Worm (Caenorhabditis elegans) whole organism, young adult: ENCODE results near the gene F22B7.9.

Experiments used
- B0035.1 ChIP-seq: sonication (generic microtip); optimal IDR thresholded peaks from 2 replicates; lab custom pipeline; 2016; ENCODE audit warnings: missing genetic modification characterization, mild to moderate bottlenecking, missing compliant biosample characterization, missing genotype, missing genetic modification reagents
- D2030.7 ChIP-seq: fragments of 200-800 bp; sonication (Bioruptor generic); IDR thresholded peaks from 2 replicates; pipeline ENCODE4 v1.3.6; 2022; ENCODE audit warnings: missing genetic modification reagents, missing genetic modification characterization, missing compliant biosample characterization
- F10E7.11 ChIP-seq: sonication (generic microtip); optimal IDR thresholded peaks from 2 replicates; lab custom pipeline; 2017; ENCODE audit warnings: mild to moderate bottlenecking, missing genetic modification characterization, moderate library complexity, missing compliant biosample characterization
- F22D6.2 ChIP-seq: sonication (generic microtip); optimal IDR thresholded peaks from 2 replicates; lab custom pipeline; 2016; ENCODE audit warnings: mild to moderate bottlenecking, missing genetic modification characterization, missing compliant biosample characterization
- F37B4.10 ChIP-seq: fragments of 200-800 bp; sonication (Bioruptor generic); IDR thresholded peaks from 2 replicates; pipeline ENCODE4 v1.3.6; 2022; ENCODE audit warnings: missing genetic modification characterization, missing compliant biosample characterization
- F39B2.1 ChIP-seq: fragments of 200-800 bp; sonication (Bioruptor generic); IDR thresholded peaks from 2 replicates; pipeline ENCODE4 v1.3.6; 2022; ENCODE audit warnings: missing genetic modification reagents, missing genetic modification characterization, missing compliant biosample characterization
- F55B11.4 ChIP-seq: sonication (generic microtip); optimal IDR thresholded peaks from 2 replicates; lab custom pipeline; 2016; ENCODE audit warnings: missing compliant biosample characterization, missing genetic modification characterization, borderline replicate concordance; ENCODE audit not compliant: insufficient read depth
- F57C9.4 ChIP-seq: sonication (generic microtip); optimal IDR thresholded peaks from 2 replicates; lab custom pipeline; 2017; ENCODE audit warnings: mild to moderate bottlenecking, missing genetic modification characterization, missing compliant biosample characterization
- K11D2.4 ChIP-seq: fragments of 200-800 bp; sonication (Bioruptor generic); IDR thresholded peaks from 2 replicates; pipeline ENCODE4 v1.3.6; 2022; ENCODE audit warnings: missing genetic modification reagents, missing genetic modification characterization, missing compliant biosample characterization
- K12H6.12 ChIP-seq: fragments of 200-800 bp; sonication (Bioruptor generic); optimal IDR thresholded peaks from 2 replicates; lab custom pipeline; 2018; ENCODE audit warnings: mild to moderate bottlenecking, missing genetic modification characterization, missing compliant biosample characterization
- T07F8.4 ChIP-seq: sonication (generic microtip); optimal IDR thresholded peaks from 2 replicates; lab custom pipeline; 2016; ENCODE audit warnings: mild to moderate bottlenecking, missing genetic modification characterization, moderate library complexity, missing compliant biosample characterization
- Y53F4B.3 ChIP-seq: fragments of 200-800 bp; sonication (Bioruptor generic); IDR thresholded peaks from 2 replicates; pipeline ENCODE4 v1.3.6; 2022; ENCODE audit warnings: missing genetic modification reagents, missing genetic modification characterization, missing compliant biosample characterization
- Y53G8AR.9 ChIP-seq: fragments of 200-800 bp; sonication (Bioruptor generic); conservative IDR thresholded peaks from 2 replicates; pipeline ENCODE4 v1.3.6; 2022; ENCODE audit warnings: missing genetic modification reagents, missing genetic modification characterization, missing compliant biosample characterization
- Y79H2A.3 ChIP-seq: fragments of 200-800 bp; sonication (Bioruptor generic); conservative IDR thresholded peaks from 2 replicates; pipeline ENCODE4 v1.3.6; 2022; ENCODE audit warnings: missing genetic modification reagents, missing genetic modification characterization, missing compliant biosample characterization
- Y95B8A.8 ChIP-seq: fragments of 200-800 bp; sonication (Bioruptor generic); IDR thresholded peaks from 2 replicates; pipeline ENCODE4 v1.3.6; 2022; ENCODE audit warnings: missing genetic modification reagents, missing genetic modification characterization, missing compliant biosample characterization
- ama-1 ChIP-seq, 3 experiments: fragments of 150-350 bp in 1 of 3; sonication (generic microtip) in 2 of 3; optimal IDR thresholded peaks; 2 replicates each; lab custom pipeline; 2014 to 2018; ENCODE audit warnings: missing biosample characterization in 2 of 3, missing genetic modification characterization in 2 of 3, missing genetic modification reagents in 2 of 3
- aptf-2 ChIP-seq: fragments of 200-800 bp; sonication (Bioruptor generic); conservative IDR thresholded peaks from 2 replicates; pipeline ENCODE4 v1.3.6; 2022; ENCODE audit warnings: missing genetic modification reagents, missing genetic modification characterization, missing compliant biosample characterization
- atf-7 ChIP-seq: sonication (generic microtip); optimal IDR thresholded peaks from 2 replicates; lab custom pipeline; 2017; ENCODE audit warnings: mild to moderate bottlenecking, missing genetic modification characterization, missing compliant biosample characterization
- athp-1 ChIP-seq: sonication (generic microtip); optimal IDR thresholded peaks from 2 replicates; lab custom pipeline; 2017; ENCODE audit warnings: mild to moderate bottlenecking, missing genetic modification characterization, missing compliant biosample characterization
- attf-5 ChIP-seq: fragments of 200-800 bp; sonication (Bioruptor generic); optimal IDR thresholded peaks from 2 replicates; lab custom pipeline; 2018; ENCODE audit warnings: mild to moderate bottlenecking, missing genetic modification characterization, missing compliant biosample characterization
- attf-6 ChIP-seq: fragments of 200-800 bp; sonication (Bioruptor generic); IDR thresholded peaks from 2 replicates; pipeline ENCODE4 v1.3.6; 2022; ENCODE audit warnings: missing genetic modification reagents, missing genetic modification characterization, missing compliant biosample characterization
- ceh-27 ChIP-seq: fragments of 200-800 bp; sonication (Bioruptor generic); optimal IDR thresholded peaks from 2 replicates; lab custom pipeline; 2018; ENCODE audit warnings: mild to moderate bottlenecking, missing genetic modification characterization, moderate library complexity, missing compliant biosample characterization
- ceh-79 ChIP-seq: sonication (generic microtip); optimal IDR thresholded peaks from 2 replicates; lab custom pipeline; 2017; ENCODE audit warnings: mild to moderate bottlenecking, missing genetic modification characterization, missing compliant biosample characterization
- ceh-91 ChIP-seq: fragments of 200-800 bp; sonication (Bioruptor generic); IDR thresholded peaks from 2 replicates; pipeline ENCODE4 v1.3.6; 2022; ENCODE audit warnings: missing genetic modification reagents, missing genetic modification characterization, missing compliant biosample characterization
- egrh-3 ChIP-seq: fragments of 200-800 bp; sonication (Bioruptor generic); IDR thresholded peaks from 2 replicates; pipeline ENCODE4 v1.3.6; 2022; ENCODE audit warnings: missing genetic modification reagents, missing genetic modification characterization, missing compliant biosample characterization
- let-526 ChIP-seq: fragments of 200-800 bp; sonication (Bioruptor generic); IDR thresholded peaks from 2 replicates; pipeline ENCODE4 v1.3.6; 2022; ENCODE audit warnings: missing genetic modification reagents, missing genetic modification characterization, missing compliant biosample characterization
- let-607 ChIP-seq, 2 experiments: fragments of 200-800 bp in 1 of 2; sonication (Bioruptor generic) in 1 of 2; sonication (generic microtip) in 1 of 2; optimal IDR thresholded peaks; 2 replicates each; lab custom pipeline; 2016 to 2018; ENCODE audit warnings: mild to moderate bottlenecking in 2 of 2, missing compliant biosample characterization in 2 of 2, missing genetic modification characterization in 2 of 2, moderate library complexity in 2 of 2, missing genotype in 1 of 2
- lir-1 ChIP-seq: fragments of 200-800 bp; sonication (Bioruptor generic); conservative IDR thresholded peaks from 2 replicates; pipeline ENCODE4 v1.3.6; 2022; ENCODE audit warnings: missing genetic modification reagents, missing genetic modification characterization, missing compliant biosample characterization
- madf-6 ChIP-seq: fragments of 200-800 bp; sonication (Bioruptor generic); IDR thresholded peaks from 2 replicates; pipeline ENCODE4 v1.3.6; 2022; ENCODE audit warnings: missing genetic modification reagents, missing genetic modification characterization, missing compliant biosample characterization
- mel-28 ChIP-seq: sonication (generic microtip); optimal IDR thresholded peaks from 2 replicates; lab custom pipeline; 2016; ENCODE audit warnings: borderline replicate concordance, mild to moderate bottlenecking, missing genetic modification characterization, missing compliant biosample characterization
- mes-4 ChIP-seq: sonication (generic microtip); optimal IDR thresholded peaks from 2 replicates; lab custom pipeline; 2016; ENCODE audit warnings: missing genotype, missing genetic modification characterization, missing compliant biosample characterization
- nfya-2 ChIP-seq: fragments of 200-800 bp; sonication (Bioruptor generic); IDR thresholded peaks from 2 replicates; pipeline ENCODE4 v1.3.6; 2022; ENCODE audit warnings: missing genetic modification reagents, missing genetic modification characterization, missing compliant biosample characterization
- nfyb-1 ChIP-seq: fragments of 200-800 bp; sonication (Bioruptor generic); IDR thresholded peaks from 2 replicates; pipeline ENCODE4 v1.3.6; 2022; ENCODE audit warnings: missing genetic modification reagents, missing genetic modification characterization, missing compliant biosample characterization
- nhr-120 ChIP-seq: fragments of 200-800 bp; sonication (Bioruptor generic); IDR thresholded peaks from 2 replicates; pipeline ENCODE4 v1.3.6; 2022; ENCODE audit warnings: missing genetic modification characterization, missing compliant biosample characterization
- nhr-27 ChIP-seq: fragments of 200-800 bp; sonication (Bioruptor generic); optimal IDR thresholded peaks from 2 replicates; lab custom pipeline; 2018; ENCODE audit warnings: mild to moderate bottlenecking, missing genetic modification characterization, moderate library complexity, missing compliant biosample characterization
- nhr-80 ChIP-seq: sonication (generic microtip); optimal IDR thresholded peaks from 2 replicates; lab custom pipeline; 2016; ENCODE audit warnings: missing genetic modification characterization, missing compliant biosample characterization
- pbrm-1 ChIP-seq: fragments of 200-800 bp; sonication (Bioruptor generic); IDR thresholded peaks from 2 replicates; pipeline ENCODE4 v1.3.6; 2022; ENCODE audit warnings: missing genetic modification reagents, missing genetic modification characterization, missing compliant biosample characterization
- pha-4 ChIP-seq: fragments of 150-350 bp; sonication (generic microtip); optimal IDR thresholded peaks from 2 replicates; lab custom pipeline; 2014; ENCODE audit warnings: missing biosample characterization, missing genetic modification reagents, missing genetic modification characterization
- rec-8 ChIP-seq, 2 experiments: sonication (generic microtip); optimal IDR thresholded peaks; 2 replicates each; lab custom pipeline; 2016; ENCODE audit warnings: mild to moderate bottlenecking in 2 of 2, missing genetic modification characterization in 2 of 2, missing genetic modification reagents in 2 of 2, missing genotype in 2 of 2, missing biosample characterization in 1 of 2, missing compliant biosample characterization in 1 of 2, moderate library complexity in 1 of 2
- snpc-1.1 ChIP-seq: sonication (generic microtip); optimal IDR thresholded peaks from 2 replicates; lab custom pipeline; 2017; ENCODE audit warnings: missing genetic modification characterization, mild to moderate bottlenecking, missing compliant biosample characterization, antibody characterized with exemption, moderate library complexity, missing genotype, missing genetic modification reagents; ENCODE audit not compliant: insufficient read depth
- snpc-1.3 ChIP-seq: sonication (generic microtip); optimal IDR thresholded peaks from 2 replicates; lab custom pipeline; 2017; ENCODE audit warnings: missing genetic modification characterization, mild to moderate bottlenecking, missing compliant biosample characterization, antibody characterized with exemption, moderate library complexity, missing genotype, missing genetic modification reagents; ENCODE audit not compliant: insufficient read depth
- tbx-9 ChIP-seq: sonication (generic microtip); optimal IDR thresholded peaks from 2 replicates; lab custom pipeline; 2016; ENCODE audit warnings: borderline replicate concordance, missing genetic modification characterization, inconsistent platforms, missing compliant biosample characterization
- unc-130 ChIP-seq: sonication (generic microtip); optimal IDR thresholded peaks from 2 replicates; lab custom pipeline; 2016; ENCODE audit warnings: missing genetic modification reagents, missing genetic modification characterization, missing compliant biosample characterization
- unc-62 ChIP-seq: fragments of 150-350 bp; optimal IDR thresholded peaks from 2 replicates; lab custom pipeline; 2014; ENCODE audit warnings: missing biosample characterization, missing genetic modification reagents, missing genetic modification characterization
- xnd-1 ChIP-seq: sonication (generic microtip); optimal IDR thresholded peaks from 2 replicates; lab custom pipeline; 2016; ENCODE audit warnings: missing genotype, missing genetic modification reagents, missing genetic modification characterization, missing compliant biosample characterization
- zfh-2 ChIP-seq: fragments of 200-800 bp; sonication (Bioruptor generic); conservative IDR thresholded peaks from 2 replicates; pipeline ENCODE4 v1.3.6; 2022; ENCODE audit warnings: missing genetic modification reagents, missing genetic modification characterization, missing compliant biosample characterization
- ztf-18 ChIP-seq: sonication (generic microtip); optimal IDR thresholded peaks from 2 replicates; lab custom pipeline; 2016; ENCODE audit warnings: missing genotype, mild to moderate bottlenecking, missing genetic modification characterization, missing compliant biosample characterization
- ztf-26 ChIP-seq: sonication (generic microtip); optimal IDR thresholded peaks from 2 replicates; lab custom pipeline; 2017; ENCODE audit warnings: missing genetic modification characterization, missing compliant biosample characterization

Gene F22B7.9

ce11 chrIII:8663143-8663542 lies 9.4 kb upstream of the F22B7.9 start:
- TF ChIP-seq egrh-3 (GFP tag; lab: Robert Waterston, UW) (no peak), snpc-1.3 (no peak), F57C9.4 (tag; lab: Kevin White, UChicago) (no peak), snpc-1.1 (tag; lab: Kevin White, UChicago) (no peak), B0035.1 (tag; lab: Kevin White, UChicago) (no peak), T07F8.4 (no peak), pbrm-1 (GFP tag; lab: Robert Waterston, UW) (no peak), K11D2.4 (GFP tag; lab: Robert Waterston, UW) (no peak), F39B2.1 (GFP tag; lab: Robert Waterston, UW) (no peak), nfyb-1 (GFP tag; lab: Robert Waterston, UW) (no peak), Y53F4B.3 (no peak), nhr-80 (tag; lab: Kevin White, UChicago) (no peak), F55B11.4 (no peak), attf-5 (no peak), mes-4 (no peak), Y53G8AR.9 (GFP tag; lab: Robert Waterston, UW) (no peak), lir-1 (GFP tag; lab: Robert Waterston, UW) (no peak)

- TF ChIP-seq aptf-2 (GFP tag; lab: Robert Waterston, UW) (no peak), F10E7.11 (tag; lab: Kevin White, UChicago) (no peak), ztf-26 (tag; lab: Kevin White, UChicago) (peak; percentile 93), K12H6.12 (tag; lab: Kevin White, UChicago) (peak; percentile 96), unc-130 (no peak), ceh-27 (GFP tag; lab: Kevin White, UChicago) (peak; percentile 46), Y79H2A.3 (GFP tag; lab: Robert Waterston, UW) (no peak), nfya-2 (GFP tag; lab: Robert Waterston, UW) (no peak), xnd-1 (tag; lab: Kevin White, UChicago) (no peak), nhr-27 (tag; lab: Kevin White, UChicago) (no peak), ztf-18 (peak; percentile 25), ama-1 (optimal IDR thresholded peaks at IDR 0.05; lab: Kevin White, UChicago) (peak; percentile 9), ama-1 (GFP tag; optimal IDR thresholded peaks at IDR 0.05; lab: Kevin White, UChicago) (no peak), ceh-91 (GFP tag; lab: Robert Waterston, UW) (no peak), F57C9.4 (tag; lab: Kevin White, UChicago) (no peak), F22D6.2 (tag; lab: Kevin White, UChicago) (peak; percentile 80), Y95B8A.8 (GFP tag; lab: Robert Waterston, UW) (no peak), F37B4.10 (GFP tag; lab: Robert Waterston, UW) (no peak), tbx-9 (no peak), athp-1 (tag; lab: Kevin White, UChicago) (no peak), attf-6 (no peak), madf-6 (no peak), atf-7 (tag; lab: Kevin White, UChicago) (peak; percentile 77), F55B11.4 (no peak), let-526 (GFP tag; lab: Robert Waterston, UW) (peak; percentile 53; the same call in 1 of the 2 replicates), let-607 (tag; optimal IDR thresholded peaks at IDR 0.05; lab: Kevin White, UChicago) (peak in 1 of 2 experiments; percentile 85), rec-8 (tag; optimal IDR thresholded peaks at IDR 0.05; lab: Kevin White, UChicago) (no peak), ceh-79 (tag; lab: Kevin White, UChicago) (no peak), pha-4 (no peak), D2030.7 (GFP tag; lab: Robert Waterston, UW) (no peak), nhr-120 (GFP tag; lab: Robert Waterston, UW) (no peak), zfh-2 (GFP tag; lab: Robert Waterston, UW) (no peak), mel-28 (tag; lab: Kevin White, UChicago) (no peak), unc-62 (GFP tag; lab: Kevin White, UChicago) (peak; percentile 35)
Observed at ce11 chrIII:8658367-8658761, 4.6 kb upstream of the F22B7.9 start.
